Fruit fly (Drosophila melanogaster): ENCODE results near the gene cDIP.

cDIP gene

dm6 chr3R:21155931-21156488 is 4.9 kb downstream of the cDIP start (continued):
- no peak for TF ChIP-seq H15 (GFP tag; IDR thresholded peaks at IDR 0.05)
- no peak for TF ChIP-seq fu2 (GFP tag; optimal IDR thresholded peaks at IDR 0.05)
- peak; percentile 61; the same call in 2 of the 3 replicates for TF ChIP-seq knrl (GFP tag; IDR thresholded peaks at IDR 0.05; ENCODE audit: partially characterized antibody)
- TF ChIP-seq ara (GFP tag; IDR thresholded peaks at IDR 0.05), result no peak
- no peak for TF ChIP-seq CG12071 (GFP tag; optimal IDR thresholded peaks at IDR 0.05)
- no peak for TF ChIP-seq ranshi (GFP tag; IDR thresholded peaks at IDR 0.05)
- no peak for TF ChIP-seq CG8924 (tag; optimal IDR thresholded peaks at IDR 0.05)
- no peak for TF ChIP-seq Xbp1 (GFP tag; optimal IDR thresholded peaks at IDR 0.05)
- TF ChIP-seq CG18619 (GFP tag; optimal IDR thresholded peaks at IDR 0.05), result no peak
- peak; percentile 13 for TF ChIP-seq oc (tag; optimal IDR thresholded peaks at IDR 0.05)
- TF ChIP-seq row (GFP tag; IDR thresholded peaks at IDR 0.05), result peak; percentile 35; the same call in 1 of the 3 replicates
- TF ChIP-seq CG6791 (GFP tag; IDR thresholded peaks at IDR 0.05; ENCODE audit: partially characterized antibody), result peak; percentile 51; the same call in 2 of the 3 replicates
- no peak for TF ChIP-seq CG13424 (tag; optimal IDR thresholded peaks at IDR 0.05)
- TF ChIP-seq tna (GFP tag; IDR thresholded peaks at IDR 0.05; ENCODE audit: partially characterized antibody), result peak; percentile 53; the same call in 1 of the 2 replicates
- TF ChIP-seq CG5953 (GFP tag; IDR thresholded peaks at IDR 0.05), result no peak
- TF ChIP-seq maf-S (GFP tag; optimal IDR thresholded peaks at IDR 0.05), result no peak
- no peak for TF ChIP-seq CG4282 (GFP tag; optimal IDR thresholded peaks at IDR 0.05)
- peak; percentile 53; the same call in 2 of the 3 replicates for TF ChIP-seq Opbp (GFP tag; IDR thresholded peaks at IDR 0.05; ENCODE audit: partially characterized antibody)
- peak; percentile 10 for TF ChIP-seq gem (tag; optimal IDR thresholded peaks at IDR 0.05)
- TF ChIP-seq dpn (GFP tag; optimal IDR thresholded peaks at IDR 0.05), result peak in 1 of 2 experiments; percentile 26
- TF ChIP-seq CG34422 (GFP tag; IDR thresholded peaks at IDR 0.05), result no peak
- TF ChIP-seq wor (GFP tag; IDR thresholded peaks at IDR 0.05), result no peak
- peak; percentile 19 for TF ChIP-seq jumu (GFP tag; optimal IDR thresholded peaks at IDR 0.05)
- TF ChIP-seq pita (GFP tag; optimal IDR thresholded peaks at IDR 0.05), result peak; percentile 47
- peak; percentile 65; the same call in 1 of the 3 replicates for TF ChIP-seq hb (GFP tag; IDR thresholded peaks at IDR 0.05; ENCODE audit: partially characterized antibody)
- no peak for TF ChIP-seq Mes4 (GFP tag; optimal IDR thresholded peaks at IDR 0.05)
- TF ChIP-seq bbx (GFP tag; IDR thresholded peaks at IDR 0.05; ENCODE audit: partially characterized antibody), result no peak
- no peak for TF ChIP-seq Usf (GFP tag; optimal IDR thresholded peaks at IDR 0.05)
- TF ChIP-seq sna (GFP tag; IDR thresholded peaks at IDR 0.05; ENCODE audit: partially characterized antibody), result peak; percentile 71
- no peak for TF ChIP-seq nerfin-1 (tag; optimal IDR thresholded peaks at IDR 0.05)
- TF ChIP-seq CG30020 (tag; optimal IDR thresholded peaks at IDR 0.05), result peak; percentile 23
- TF ChIP-seq trh (GFP tag; optimal IDR thresholded peaks at IDR 0.05), result no peak
- TF ChIP-seq disco-r (GFP tag; optimal IDR thresholded peaks at IDR 0.05), result no peak
- peak; percentile 92 for TF ChIP-seq CG9797 (GFP tag; optimal IDR thresholded peaks at IDR 0.05)
- TF ChIP-seq CG7745 (tag; optimal IDR thresholded peaks at IDR 0.05), result no peak
- TF ChIP-seq Jarid2 (GFP tag; optimal IDR thresholded peaks at IDR 0.05), result peak; percentile 67
- TF ChIP-seq ato (GFP tag; IDR thresholded peaks at IDR 0.05; ENCODE audit: partially characterized antibody), result peak; percentile 68
- no peak for TF ChIP-seq Nf-YC (tag; optimal IDR thresholded peaks at IDR 0.05)
- no peak for TF ChIP-seq CG31224 (GFP tag; IDR thresholded peaks at IDR 0.05)
- TF ChIP-seq klu (GFP tag; IDR thresholded peaks at IDR 0.05), result no peak
- no peak for TF ChIP-seq cwo (GFP tag; optimal IDR thresholded peaks at IDR 0.05)
- TF ChIP-seq Hr78 (GFP tag; optimal IDR thresholded peaks at IDR 0.05), result no peak
- TF ChIP-seq CTCF (GFP tag; optimal IDR thresholded peaks at IDR 0.05), result peak; percentile 27
- TF ChIP-seq sc (optimal IDR thresholded peaks at IDR 0.05), result no peak
- no peak for TF ChIP-seq sc (GFP tag; optimal IDR thresholded peaks at IDR 0.05)
- no peak for TF ChIP-seq D19B (GFP tag; optimal IDR thresholded peaks at IDR 0.05)
- TF ChIP-seq CG18476 (GFP tag; optimal IDR thresholded peaks at IDR 0.05), result no peak
- TF ChIP-seq Dll (GFP tag; IDR thresholded peaks at IDR 0.05; ENCODE audit: partially characterized antibody), result peak; percentile 71
- TF ChIP-seq CG10209 (GFP tag; optimal IDR thresholded peaks at IDR 0.05), result no peak
- no peak for TF ChIP-seq CG18262 (tag; optimal IDR thresholded peaks at IDR 0.05)

Measured in whole organism, embryonic.